Worm (Caenorhabditis elegans) whole organism, midembryonic: ENCODE data around the gene F26A1.1.

Experiments
- T22C8.4 ChIP-seq: fragments of 200-800 bp; sonication (Bioruptor generic); IDR thresholded peaks from 2 replicates; pipeline ENCODE4 v1.3.6; 2022; ENCODE audit warnings: missing genetic modification characterization, missing compliant biosample characterization
- cog-1 ChIP-seq: sonication (generic microtip); optimal IDR thresholded peaks from 2 replicates; lab custom pipeline; 2016; ENCODE audit warnings: missing genetic modification characterization, missing compliant biosample characterization
- flt-1 ChIP-seq: fragments of 200-800 bp; sonication (Bioruptor generic); IDR thresholded peaks from 2 replicates; pipeline ENCODE4 v1.3.6; 2022; ENCODE audit warnings: missing genetic modification characterization, missing compliant biosample characterization
- klf-2 ChIP-seq: fragments of 200-800 bp; sonication (Bioruptor generic); conservative IDR thresholded peaks from 2 replicates; pipeline ENCODE4 v1.3.6; 2022; ENCODE audit warnings: missing genetic modification reagents, missing genetic modification characterization, missing compliant biosample characterization
- med-1 ChIP-seq: sonication (generic microtip); optimal IDR thresholded peaks from 2 replicates; lab custom pipeline; 2017; ENCODE audit warnings: missing genetic modification characterization, mild to moderate bottlenecking, missing compliant biosample characterization, antibody characterized with exemption, missing genetic modification reagents; ENCODE audit not compliant: insufficient read depth
- ref-1 ChIP-seq: fragments of 200-800 bp; sonication (Bioruptor generic); conservative IDR thresholded peaks from 2 replicates; pipeline ENCODE4 v1.3.6; 2022; ENCODE audit warnings: missing genetic modification reagents, missing genetic modification characterization, missing compliant biosample characterization
- tab-1 ChIP-seq: fragments of 200-800 bp; sonication (Bioruptor generic); IDR thresholded peaks from 2 replicates; pipeline ENCODE4 v1.3.6; 2022; ENCODE audit warnings: missing genetic modification characterization, missing compliant biosample characterization
- ztf-23 ChIP-seq: fragments of 200-800 bp; sonication (Bioruptor generic); IDR thresholded peaks from 2 replicates; pipeline ENCODE4 v1.3.6; 2022; ENCODE audit warnings: missing genetic modification reagents, missing genetic modification characterization, missing compliant biosample characterization
- ztf-29 ChIP-seq: fragments of 200-800 bp; sonication (Bioruptor generic); IDR thresholded peaks from 2 replicates; pipeline ENCODE4 v1.3.6; 2022; ENCODE audit warnings: missing genetic modification reagents, missing genetic modification characterization, missing compliant biosample characterization

Gene F26A1.1

DNA sequence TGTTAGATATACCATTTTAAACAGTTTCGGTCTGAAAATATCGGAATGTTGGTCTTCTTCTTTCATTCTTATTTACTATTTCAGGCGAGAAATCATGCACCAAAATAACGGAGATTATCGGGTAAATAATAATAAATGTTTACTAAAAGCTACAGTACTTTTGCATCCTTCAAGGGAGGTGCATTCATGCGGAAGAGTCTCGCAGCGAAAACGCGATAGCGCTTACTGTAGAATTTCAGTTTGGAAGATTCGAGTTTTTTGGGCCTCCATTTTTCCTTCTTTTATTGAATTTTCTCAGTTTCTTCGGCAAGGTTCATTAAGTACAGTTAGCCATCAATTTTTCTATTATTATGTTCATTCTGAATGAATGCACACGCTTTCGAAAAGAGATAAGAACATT, 5.8 kb downstream of the F26A1.1 start, which contains the start of gene C35D10.7:
Gene C35D10.7, plus strand, starts transcription at position 85 of the 400 bp plus-strand sequence.
- no peak for TF ChIP-seq ztf-23 (GFP tag; lab: Robert Waterston, UW)
- no peak for TF ChIP-seq tab-1 (GFP tag; lab: Robert Waterston, UW)
- TF ChIP-seq ztf-29: no peak
- no peak for TF ChIP-seq klf-2 (GFP tag; lab: Robert Waterston, UW)
- TF ChIP-seq med-1 (GFP tag; lab: Kevin White, UChicago): no peak
- no peak for TF ChIP-seq T22C8.4
- no peak for TF ChIP-seq flt-1

- no peak for TF ChIP-seq tab-1 (GFP tag; lab: Robert Waterston, UW)
- TF ChIP-seq ztf-29: no peak
- no peak for TF ChIP-seq klf-2 (GFP tag; lab: Robert Waterston, UW)
- TF ChIP-seq ref-1: no peak
- TF ChIP-seq flt-1: no peak
- no peak for TF ChIP-seq med-1 (GFP tag; lab: Kevin White, UChicago)
- TF ChIP-seq ztf-23 (GFP tag; lab: Robert Waterston, UW): no peak
- no peak for TF ChIP-seq cog-1 (tag; lab: Kevin White, UChicago)
- no peak for TF ChIP-seq T22C8.4
These were observed 6.7 kb downstream of the F26A1.1 start for ce11 chrIII:4856992-4857391.

ce11 chrIII:4859039-4859438, 8.7 kb downstream of the F26A1.1 start, which contains the start of gene C35D10.6:
C35D10.6 (plus strand) TSS chrIII:4859339.
- no peak for TF ChIP-seq ztf-29
- no peak for TF ChIP-seq ztf-23 (GFP tag; lab: Robert Waterston, UW)
- TF ChIP-seq med-1 (GFP tag; lab: Kevin White, UChicago): no peak
- TF ChIP-seq cog-1 (tag; lab: Kevin White, UChicago): no peak
- no peak for TF ChIP-seq tab-1 (GFP tag; lab: Robert Waterston, UW)
- TF ChIP-seq flt-1: no peak
- TF ChIP-seq T22C8.4: no peak
- no peak for TF ChIP-seq ref-1
- no peak for TF ChIP-seq klf-2 (GFP tag; lab: Robert Waterston, UW)

DNA sequence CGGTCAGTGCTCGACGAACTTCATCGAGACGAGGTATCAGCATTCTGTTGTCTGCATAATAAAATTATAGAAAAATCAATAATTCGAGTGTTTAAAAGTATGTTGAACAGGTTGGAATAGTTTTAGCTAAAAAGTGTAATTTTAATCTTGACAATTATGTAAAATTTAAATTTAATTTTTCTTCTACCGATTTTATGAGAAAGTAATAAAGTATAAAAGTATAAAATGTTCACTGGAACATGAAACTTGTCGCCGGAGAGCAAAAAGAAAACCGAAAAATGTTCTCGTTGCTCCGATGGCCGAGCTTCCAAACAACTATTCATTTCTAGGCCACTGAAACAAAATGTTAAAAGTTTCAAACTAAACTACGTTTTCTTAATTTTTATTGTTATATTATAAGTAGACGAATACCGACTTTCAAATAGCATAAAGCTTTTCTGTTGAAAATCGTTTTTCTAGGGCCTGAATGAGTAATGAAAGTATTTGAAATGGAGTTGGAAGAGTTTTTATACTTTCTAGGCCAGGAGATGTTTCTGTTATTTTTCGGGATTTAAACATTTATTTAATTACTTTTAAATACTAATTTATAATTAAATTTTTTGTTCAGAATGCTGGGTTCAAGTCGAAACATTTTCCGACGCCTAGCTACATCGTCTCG, 11.6 kb downstream of the F26A1.1 start, which contains the start of the genes C35D10.10 and C35D10.5:
Gene C35D10.10, minus strand, starts transcription at position 51 of the 658 bp plus-strand sequence.
Gene C35D10.5, plus strand, starts transcription at position 608 of the 658 bp plus-strand sequence.
- TF ChIP-seq tab-1 (GFP tag; lab: Robert Waterston, UW) (no peak), T22C8.4 (no peak), ztf-23 (GFP tag; lab: Robert Waterston, UW) (no peak), ztf-29 (no peak), cog-1 (tag; lab: Kevin White, UChicago) (no peak), med-1 (GFP tag; lab: Kevin White, UChicago) (no peak)

DNA sequence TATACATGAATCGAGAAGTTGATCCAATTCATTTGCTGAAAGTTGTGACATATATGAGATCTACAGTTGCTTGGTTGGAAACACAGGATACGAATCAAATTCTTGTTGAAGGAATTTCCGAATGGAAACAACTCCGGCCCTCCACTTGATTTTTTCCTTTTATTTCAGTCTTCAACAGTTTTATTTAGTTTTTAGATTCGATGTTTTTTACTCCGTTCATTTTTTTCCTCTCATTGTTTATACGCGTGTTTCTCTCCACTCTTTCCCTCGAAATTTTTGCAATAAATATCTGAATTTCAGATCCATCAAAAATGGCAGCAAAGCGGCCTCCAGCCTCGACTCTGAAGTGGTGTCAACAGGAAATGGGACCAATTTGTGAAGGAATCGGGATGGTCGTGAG, 12.8 kb downstream of the F26A1.1 start, which contains the start of gene coq-8:
Gene coq-8, plus strand, starts transcription at position 301 of the 400 bp plus-strand sequence.
- TF ChIP-seq ztf-29 (no peak), ztf-23 (GFP tag; lab: Robert Waterston, UW) (no peak), T22C8.4 (no peak), med-1 (GFP tag; lab: Kevin White, UChicago) (no peak), tab-1 (GFP tag; lab: Robert Waterston, UW) (no peak), klf-2 (GFP tag; lab: Robert Waterston, UW) (no peak), cog-1 (tag; lab: Kevin White, UChicago) (no peak), ref-1 (no peak), flt-1 (no peak)

ce11 chrIII:4866762-4867161, 16.5 kb downstream of the F26A1.1 start, which contains the start of gene C35D10.17:
C35D10.17 (plus strand) TSS chrIII:4867062.
- no peak for TF ChIP-seq ztf-29
- TF ChIP-seq klf-2 (GFP tag; lab: Robert Waterston, UW): no peak

DNA sequence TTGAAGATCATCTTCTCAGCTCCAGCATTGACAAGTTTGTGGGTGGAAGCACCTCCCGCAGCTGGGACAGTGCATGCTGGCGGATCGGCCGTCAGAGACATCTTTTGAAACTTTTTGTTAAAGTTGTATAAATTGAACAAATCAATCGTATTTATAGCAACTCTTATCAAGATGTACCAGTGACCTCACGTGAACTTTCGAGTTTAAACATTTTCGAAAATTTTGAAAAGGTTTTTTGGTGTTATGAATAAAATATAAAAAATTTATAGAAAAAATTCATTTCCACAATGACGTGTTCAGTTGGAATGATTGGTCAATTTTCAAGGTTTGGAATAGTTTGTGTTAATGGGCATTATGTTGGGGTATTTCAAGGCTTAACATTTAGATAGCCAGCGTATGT, 18.3 kb downstream of the F26A1.1 start, which contains the start of the genes msd-4 and C35D10.3:
Gene msd-4, minus strand, starts transcription at position 101 of the 400 bp plus-strand sequence.
Gene C35D10.3, plus strand, starts transcription at position 279 of the 400 bp plus-strand sequence.
- TF ChIP-seq tab-1 (GFP tag; lab: Robert Waterston, UW) (no peak), ref-1 (no peak), med-1 (GFP tag; lab: Kevin White, UChicago) (no peak), cog-1 (tag; lab: Kevin White, UChicago) (no peak), klf-2 (GFP tag; lab: Robert Waterston, UW) (no peak), flt-1 (no peak), T22C8.4 (no peak), ztf-29 (no peak), ztf-23 (GFP tag; lab: Robert Waterston, UW) (no peak)

- TF ChIP-seq med-1 (GFP tag; lab: Kevin White, UChicago) (no peak), klf-2 (GFP tag; lab: Robert Waterston, UW) (no peak), ref-1 (no peak), flt-1 (no peak), cog-1 (tag; lab: Kevin White, UChicago) (no peak), tab-1 (GFP tag; lab: Robert Waterston, UW) (no peak), T22C8.4 (no peak), ztf-23 (GFP tag; lab: Robert Waterston, UW) (no peak), ztf-29 (no peak)
These were observed 20.2 kb downstream of the F26A1.1 start, which contains the start of gene gipc-1 for ce11 chrIII:4870478-4870877. gipc-1 (plus strand) TSS chrIII:4870778.

- TF ChIP-seq tab-1 (GFP tag; lab: Robert Waterston, UW): no peak
- no peak for TF ChIP-seq ztf-23 (GFP tag; lab: Robert Waterston, UW)
- TF ChIP-seq cog-1 (tag; lab: Kevin White, UChicago): no peak
- TF ChIP-seq ref-1: no peak
- no peak for TF ChIP-seq flt-1
- TF ChIP-seq ztf-29: no peak
- TF ChIP-seq med-1 (GFP tag; lab: Kevin White, UChicago): no peak
- TF ChIP-seq klf-2 (GFP tag; lab: Robert Waterston, UW): no peak
- TF ChIP-seq T22C8.4: no peak
These were observed 23.1 kb downstream of the F26A1.1 start for ce11 chrIII:4873395-4873794.
